Worm (Caenorhabditis elegans) whole organism, late embryonic: ENCODE results near the gene srb-18.
"Not testable (repeated sequence)": the region's sequence is repeated elsewhere in the genome, so short reads cannot be mapped to it uniquely, and the experiment has no call there.

ENCODE experiments used
- C08G9.2 ChIP-seq: sonication (generic microtip); optimal IDR thresholded peaks from 2 replicates; lab custom pipeline; 2016; ENCODE audit warnings: mild to moderate bottlenecking, missing genetic modification characterization, moderate library complexity, missing compliant biosample characterization
- F13H6.1 ChIP-seq: sonication (generic microtip); optimal IDR thresholded peaks from 2 replicates; lab custom pipeline; 2016; ENCODE audit warnings: missing genetic modification characterization, missing compliant biosample characterization
- K02D7.2 ChIP-seq: sonication (generic microtip); optimal IDR thresholded peaks from 2 replicates; lab custom pipeline; 2017; ENCODE audit warnings: mild to moderate bottlenecking, missing genetic modification characterization, missing compliant biosample characterization
- K09A11.1 ChIP-seq: sonication (generic microtip); optimal IDR thresholded peaks from 2 replicates; lab custom pipeline; 2017; ENCODE audit warnings: antibody characterized with exemption, mild to moderate bottlenecking, missing genetic modification characterization, missing compliant biosample characterization; ENCODE audit not compliant: insufficient read depth
- ama-1 ChIP-seq: fragments of 150-350 bp; optimal IDR thresholded peaks from 2 replicates; lab custom pipeline; 2014
- ceh-14 ChIP-seq: sonication (generic microtip); optimal IDR thresholded peaks from 2 replicates; lab custom pipeline; 2016; ENCODE audit warnings: missing genotype, missing genetic modification characterization, missing compliant biosample characterization
- ceh-18 ChIP-seq: sonication (generic microtip); optimal IDR thresholded peaks from 2 replicates; lab custom pipeline; 2016; ENCODE audit warnings: missing genetic modification characterization, missing compliant biosample characterization
- ceh-19 ChIP-seq: fragments of 200-800 bp; sonication (Bioruptor generic); optimal IDR thresholded peaks from 2 replicates; lab custom pipeline; 2018; ENCODE audit warnings: mild to moderate bottlenecking, missing genetic modification characterization, missing compliant biosample characterization
- ceh-2 ChIP-seq: sonication (generic microtip); optimal IDR thresholded peaks from 2 replicates; lab custom pipeline; 2016; ENCODE audit warnings: missing genotype, missing genetic modification characterization, missing compliant biosample characterization
- ceh-22 ChIP-seq: sonication (generic microtip); optimal IDR thresholded peaks from 2 replicates; lab custom pipeline; 2017; ENCODE audit warnings: missing biosample characterization, missing genetic modification characterization
- ceh-30 ChIP-seq: fragments of 150-350 bp; optimal IDR thresholded peaks from 2 replicates; lab custom pipeline; 2014; ENCODE audit warnings: missing biosample characterization, missing genetic modification characterization
- ceh-45 ChIP-seq: fragments of 200-800 bp; sonication (Bioruptor generic); IDR thresholded peaks from 2 replicates; pipeline ENCODE4 v1.3.6; 2022; ENCODE audit warnings: missing genetic modification reagents, missing genetic modification characterization, missing compliant biosample characterization
- ceh-9 ChIP-seq: sonication (generic microtip); optimal IDR thresholded peaks from 2 replicates; lab custom pipeline; 2016; ENCODE audit warnings: mild to moderate bottlenecking, missing genetic modification characterization, inconsistent platforms, missing compliant biosample characterization
- che-1 ChIP-seq: sonication (generic microtip); optimal IDR thresholded peaks from 2 replicates; lab custom pipeline; 2016; ENCODE audit warnings: mild to moderate bottlenecking, missing genetic modification characterization, missing compliant biosample characterization
- elt-2 ChIP-seq: sonication (generic microtip); optimal IDR thresholded peaks from 2 replicates; lab custom pipeline; 2016; ENCODE audit warnings: missing genetic modification reagents, missing genetic modification characterization, missing compliant biosample characterization
- eyg-1 ChIP-seq: sonication (generic microtip); optimal IDR thresholded peaks from 2 replicates; lab custom pipeline; 2016; ENCODE audit warnings: missing genotype, missing genetic modification characterization, missing compliant biosample characterization
- hlh-15 ChIP-seq: sonication (generic microtip); optimal IDR thresholded peaks from 2 replicates; lab custom pipeline; 2016; ENCODE audit warnings: missing genetic modification characterization, missing compliant biosample characterization
- lim-6 ChIP-seq: sonication (generic microtip); optimal IDR thresholded peaks from 2 replicates; lab custom pipeline; 2016; ENCODE audit warnings: missing genetic modification characterization, missing compliant biosample characterization
- mec-3 ChIP-seq: sonication (generic microtip); optimal IDR thresholded peaks from 2 replicates; lab custom pipeline; 2016; ENCODE audit warnings: borderline replicate concordance, missing genetic modification characterization, missing compliant biosample characterization
- pag-3 ChIP-seq: sonication (generic microtip); optimal IDR thresholded peaks from 2 replicates; lab custom pipeline; 2016; ENCODE audit warnings: missing compliant biosample characterization, missing genetic modification characterization, borderline replicate concordance
- pax-1 ChIP-seq: fragments of 150-350 bp; optimal IDR thresholded peaks from 2 replicates; lab custom pipeline; 2014; ENCODE audit warnings: missing biosample characterization, missing genetic modification characterization
- pha-4 ChIP-seq: fragments of 150-350 bp; optimal IDR thresholded peaks from 2 replicates; lab custom pipeline; 2018; ENCODE audit warnings: missing biosample characterization, missing genetic modification reagents, missing genetic modification characterization
- pros-1 ChIP-seq: fragments of 150-350 bp; optimal IDR thresholded peaks from 2 replicates; lab custom pipeline; 2014; ENCODE audit warnings: missing biosample characterization, missing genetic modification reagents, missing genetic modification characterization
- rnt-1 ChIP-seq: sonication (generic microtip); optimal IDR thresholded peaks from 2 replicates; lab custom pipeline; 2016; ENCODE audit warnings: missing genetic modification characterization, missing compliant biosample characterization
- sdc-2 ChIP-seq: sonication (generic microtip); optimal IDR thresholded peaks from 2 replicates; lab custom pipeline; 2016; ENCODE audit warnings: missing genotype, missing genetic modification characterization, missing compliant biosample characterization
- sox-4 ChIP-seq: sonication (generic microtip); optimal IDR thresholded peaks from 2 replicates; lab custom pipeline; 2017; ENCODE audit warnings: mild to moderate bottlenecking, missing genetic modification characterization, inconsistent platforms, missing compliant biosample characterization
- syd-9 ChIP-seq: sonication (generic microtip); optimal IDR thresholded peaks from 2 replicates; lab custom pipeline; 2016; ENCODE audit warnings: mild to moderate bottlenecking, missing genetic modification characterization, moderate library complexity, missing compliant biosample characterization
- tbx-2 ChIP-seq: sonication (generic microtip); optimal IDR thresholded peaks from 2 replicates; lab custom pipeline; 2016; ENCODE audit warnings: missing genetic modification characterization, missing compliant biosample characterization
- tbx-7 ChIP-seq: sonication (generic microtip); optimal IDR thresholded peaks from 2 replicates; lab custom pipeline; 2016; ENCODE audit warnings: missing genotype, missing genetic modification characterization, missing compliant biosample characterization
- ttx-3 ChIP-seq: sonication (generic microtip); optimal IDR thresholded peaks from 2 replicates; lab custom pipeline; 2016; ENCODE audit warnings: missing genetic modification reagents, missing genetic modification characterization, missing compliant biosample characterization
- unc-3 ChIP-seq, 2 experiments: fragments of 200-800 bp in 1 of 2; sonication (Bioruptor generic) in 1 of 2; sonication (generic microtip) in 1 of 2; conservative IDR thresholded peaks in 1 of 2; optimal IDR thresholded peaks in 1 of 2; 2 replicates each; pipeline versions ENCODE4 v1.3.6 to Lab custom; 2016 to 2022; ENCODE audit warnings: missing compliant biosample characterization in 2 of 2, missing genetic modification characterization in 2 of 2, missing genetic modification reagents in 1 of 2
- unc-42 ChIP-seq: sonication (generic microtip); optimal IDR thresholded peaks from 2 replicates; lab custom pipeline; 2016; ENCODE audit warnings: missing genotype, missing genetic modification characterization, missing compliant biosample characterization
- unc-86 ChIP-seq: sonication (generic microtip); optimal IDR thresholded peaks from 2 replicates; lab custom pipeline; 2016; ENCODE audit warnings: missing genetic modification characterization, missing compliant biosample characterization
- ztf-16 ChIP-seq: sonication (generic microtip); optimal IDR thresholded peaks from 2 replicates; lab custom pipeline; 2017; ENCODE audit warnings: missing genetic modification characterization, missing compliant biosample characterization

The srb-18 gene

ce11 chrV:7548017-7548416 lies 33.0 kb downstream of the srb-18 start:
- TF ChIP-seq mec-3 (tag; lab: Kevin White, UChicago) (no peak), ceh-14 (tag; lab: Kevin White, UChicago) (no peak), elt-2 (tag; lab: Kevin White, UChicago) (peak; percentile 72), syd-9 (no peak), ceh-22 (tag; lab: Kevin White, UChicago) (no peak), rnt-1 (tag; lab: Kevin White, UChicago) (no peak), pag-3 (no peak)
- TF ChIP-seq, all 69 proteins: peak for 1

DNA sequence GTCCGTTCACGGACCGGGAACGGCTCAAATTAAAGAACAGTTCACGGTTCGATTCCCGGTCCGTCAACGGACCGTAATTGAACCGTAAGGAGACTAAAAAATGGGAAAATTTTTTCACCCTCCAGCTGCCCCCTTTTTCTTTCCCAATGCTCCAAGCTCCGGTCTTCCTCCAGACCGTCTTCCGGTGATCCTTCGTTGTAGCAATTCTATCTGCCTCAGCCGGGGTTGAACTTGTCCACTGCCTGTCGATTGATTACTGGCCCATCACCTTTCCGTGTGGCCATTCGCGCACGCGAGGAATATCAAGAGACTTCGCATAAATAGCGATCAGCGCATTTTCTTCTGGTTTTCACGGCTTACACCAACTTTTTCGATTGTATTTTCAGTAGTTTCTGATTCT lies 33.5 kb downstream of the srb-18 start:
- 0 out of 2 replicates have a peak, but pooled peaks have one; percentile 25 for TF ChIP-seq unc-3 (GFP tag; conservative IDR thresholded peaks at IDR 0.05; lab: Robert Waterston, UW)
- not testable (repeated sequence) for TF ChIP-seq unc-3 (tag; optimal IDR thresholded peaks at IDR 0.05; lab: Kevin White, UChicago)
- TF ChIP-seq che-1 (tag; lab: Kevin White, UChicago), result peak; percentile 15

DNA sequence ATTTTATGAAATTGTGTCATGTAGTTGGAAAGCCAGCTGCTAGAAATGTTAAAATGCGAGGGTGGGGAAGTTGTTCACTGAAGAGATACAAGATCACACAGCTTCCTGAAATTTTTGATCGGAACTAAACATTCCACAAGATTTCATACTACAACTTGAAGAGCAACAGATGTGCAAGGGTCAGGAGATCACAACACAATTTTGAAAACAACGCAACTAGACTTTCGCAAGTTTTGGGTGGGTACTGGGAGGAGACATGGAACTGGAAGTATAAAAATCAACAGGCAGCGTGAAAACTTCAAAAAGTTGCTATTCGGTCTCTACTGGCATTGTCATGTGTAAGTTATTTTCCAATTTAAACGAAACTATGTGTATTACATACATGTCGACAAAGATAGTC lies 36.8 kb downstream of the srb-18 start, which contains the start of gene F19F10.3:
Gene F19F10.3, plus strand, starts transcription at position 301 of the 400 bp plus-strand sequence.
- no peak for TF ChIP-seq pax-1 (tag; lab: Kevin White, UChicago)
- TF ChIP-seq ceh-2 (tag; lab: Kevin White, UChicago), result no peak
- TF ChIP-seq tbx-2 (tag; lab: Kevin White, UChicago), result no peak

- no peak for TF ChIP-seq ceh-45 (GFP tag; lab: Robert Waterston, UW)
- no peak for TF ChIP-seq sdc-2 (tag; lab: Kevin White, UChicago)
- no peak for TF ChIP-seq ceh-30 (tag; lab: Kevin White, UChicago)
- TF ChIP-seq hlh-15, result no peak
- no peak for TF ChIP-seq pag-3
- TF ChIP-seq unc-86 (tag; lab: Kevin White, UChicago), result no peak
- TF ChIP-seq ztf-16 (tag; lab: Kevin White, UChicago), result no peak
- TF ChIP-seq F13H6.1 (tag; lab: Kevin White, UChicago), result no peak
These were observed 38.9 kb downstream of the srb-18 start, which contains the start of gene ttr-10 for ce11 chrV:7553873-7554362. ttr-10 (minus strand) TSS chrV:7553923.

DNA sequence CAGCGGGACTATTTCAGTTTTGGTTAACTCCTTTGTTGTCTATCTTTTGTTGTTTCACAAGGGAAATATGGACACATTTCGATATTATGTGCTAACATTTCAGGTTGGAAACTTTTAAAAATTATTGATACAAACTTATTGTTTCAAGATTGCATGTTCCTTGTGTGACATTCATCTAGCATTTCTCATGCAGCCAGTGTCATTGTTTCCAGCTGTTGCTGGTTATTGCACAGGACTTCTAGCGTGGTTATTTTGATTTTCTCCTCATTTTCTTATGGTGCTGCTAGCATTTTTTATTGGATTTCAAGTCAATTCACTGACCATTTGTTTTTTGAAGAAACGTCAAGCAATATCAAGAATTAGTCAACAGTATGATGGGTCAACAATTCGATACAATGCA lies 40.8 kb downstream of the srb-18 start:
- TF ChIP-seq ceh-19 (GFP tag; lab: Kevin White, UChicago) (no peak), eyg-1 (no peak), unc-42 (tag; lab: Kevin White, UChicago) (no peak), ceh-2 (tag; lab: Kevin White, UChicago) (no peak), ceh-45 (GFP tag; lab: Robert Waterston, UW) (no peak), lim-6 (tag; lab: Kevin White, UChicago) (no peak), C08G9.2 (tag; lab: Kevin White, UChicago) (no peak), ama-1 (no peak), ceh-18 (tag; lab: Kevin White, UChicago) (no peak), pros-1 (no peak), pha-4 (no peak), K09A11.1 (tag; lab: Kevin White, UChicago) (no peak), hlh-15 (no peak), pag-3 (no peak), F13H6.1 (tag; lab: Kevin White, UChicago) (no peak), ceh-9 (tag; lab: Kevin White, UChicago) (no peak), ttx-3 (tag; lab: Kevin White, UChicago) (no peak)

DNA sequence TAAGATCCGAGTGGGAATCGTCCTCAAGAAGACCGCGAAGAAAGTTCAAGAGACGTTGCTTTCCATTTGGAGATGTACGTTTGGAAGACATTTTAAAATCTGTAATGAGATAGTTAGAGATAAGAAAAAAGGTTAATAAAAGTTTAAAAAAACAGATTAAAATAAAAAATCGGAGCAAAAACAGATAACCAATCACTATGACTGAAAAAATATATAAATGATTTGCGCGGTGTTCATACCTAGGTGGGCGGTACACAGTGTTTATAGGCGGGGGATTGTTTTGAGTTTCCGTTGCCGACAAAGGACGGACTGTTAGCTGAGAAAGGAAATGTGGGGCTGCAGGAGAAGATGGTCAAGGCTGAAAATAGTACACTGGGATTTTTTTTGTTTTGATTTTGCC lies 43.7 kb downstream of the srb-18 start, which contains the start of gene ets-7:
Gene ets-7, minus strand, starts transcription at position 101 of the 400 bp plus-strand sequence.
- TF ChIP-seq K02D7.2 (tag; lab: Kevin White, UChicago) (no peak), ztf-16 (tag; lab: Kevin White, UChicago) (no peak), sox-4 (tag; lab: Kevin White, UChicago) (no peak), tbx-7 (tag; lab: Kevin White, UChicago) (no peak), ama-1 (no peak), ceh-14 (tag; lab: Kevin White, UChicago) (no peak), C08G9.2 (tag; lab: Kevin White, UChicago) (no peak)
